Fruit fly (Drosophila melanogaster): ENCODE data around the gene loqs.

Gene loqs

dm6 chr2L:13366109-13366747 is 16.2 kb upstream of the loqs start, which contains the start of the genes Nnp-1 and Grx3:
Gene Nnp-1 (minus strand): TSS chr2L:13366189.
Gene Grx3 (plus strand): TSS chr2L:13366447.
- TF ChIP-seq bab1 (GFP tag; optimal IDR thresholded peaks at IDR 0.05) (peak; percentile 80), Clk (GFP tag; optimal IDR thresholded peaks at IDR 0.05) (no peak), CG11617 (GFP tag; optimal IDR thresholded peaks at IDR 0.05) (peak; percentile 68), Hr96 (GFP tag; optimal IDR thresholded peaks at IDR 0.05) (no peak), toe (GFP tag; optimal IDR thresholded peaks at IDR 0.05) (peak; percentile 54), cic (GFP tag; optimal IDR thresholded peaks at IDR 0.05) (peak; percentile 43), Mnt (GFP tag; optimal IDR thresholded peaks at IDR 0.05) (peak; percentile 98), CG14711 (tag; optimal IDR thresholded peaks at IDR 0.05) (peak; percentile 87), CG5204 (GFP tag; optimal IDR thresholded peaks at IDR 0.05) (peak; percentile 16), CG1620 (GFP tag; optimal IDR thresholded peaks at IDR 0.05) (peak; percentile 48), CG7101 (tag; optimal IDR thresholded peaks at IDR 0.05) (peak; percentile 78), CG33017 (tag; optimal IDR thresholded peaks at IDR 0.05) (peak; percentile 68), CG7045 (GFP tag; optimal IDR thresholded peaks at IDR 0.05) (peak; percentile 72), tj (GFP tag; optimal IDR thresholded peaks at IDR 0.05) (peak; percentile 98), CG12768 (GFP tag; optimal IDR thresholded peaks at IDR 0.05) (peak; percentile 48), kay (GFP tag; ENCODE audit: borderline replicate concordance) (no peak), cnc (optimal IDR thresholded peaks at IDR 0.05) (no peak), pad (GFP tag; optimal IDR thresholded peaks at IDR 0.05) (peak; percentile 54), ovo (GFP tag; optimal IDR thresholded peaks at IDR 0.05) (peak; percentile 45), Crg-1 (GFP tag; optimal IDR thresholded peaks at IDR 0.05) (peak; percentile 40)

- TF ChIP-seq ovo (GFP tag; optimal IDR thresholded peaks at IDR 0.05) (no peak), cic (GFP tag; optimal IDR thresholded peaks at IDR 0.05) (peak; percentile 22), Crg-1 (GFP tag; optimal IDR thresholded peaks at IDR 0.05) (no peak), bab1 (GFP tag; optimal IDR thresholded peaks at IDR 0.05) (peak; percentile 47), CG11617 (GFP tag; optimal IDR thresholded peaks at IDR 0.05) (no peak), Mnt (GFP tag; optimal IDR thresholded peaks at IDR 0.05) (peak; percentile 30), CG7045 (GFP tag; optimal IDR thresholded peaks at IDR 0.05) (no peak), CG7101 (tag; optimal IDR thresholded peaks at IDR 0.05) (peak; percentile 34), CG12768 (GFP tag; optimal IDR thresholded peaks at IDR 0.05) (no peak), Hr96 (GFP tag; optimal IDR thresholded peaks at IDR 0.05) (no peak), CG33017 (tag; optimal IDR thresholded peaks at IDR 0.05) (peak; percentile 26), CG5204 (GFP tag; optimal IDR thresholded peaks at IDR 0.05) (no peak), kay (GFP tag; ENCODE audit: borderline replicate concordance) (no peak), tj (GFP tag; optimal IDR thresholded peaks at IDR 0.05) (no peak), toe (GFP tag; optimal IDR thresholded peaks at IDR 0.05) (no peak), CG14711 (tag; optimal IDR thresholded peaks at IDR 0.05) (no peak), CG1620 (GFP tag; optimal IDR thresholded peaks at IDR 0.05) (no peak), pad (GFP tag; optimal IDR thresholded peaks at IDR 0.05) (no peak), cnc (optimal IDR thresholded peaks at IDR 0.05) (no peak), Clk (GFP tag; optimal IDR thresholded peaks at IDR 0.05) (no peak)
Measured at dm6 chr2L:13367378-13367777, 15.1 kb upstream of the loqs start, which contains the start of gene Tap42. Gene Tap42 (plus strand): TSS chr2L:13367617.

- peak; percentile 75 for TF ChIP-seq Clk (GFP tag; optimal IDR thresholded peaks at IDR 0.05)
- peak; percentile 83 for TF ChIP-seq CG7045 (GFP tag; optimal IDR thresholded peaks at IDR 0.05)
- TF ChIP-seq ovo (GFP tag; optimal IDR thresholded peaks at IDR 0.05), result peak; percentile 75
- peak; percentile 92 for TF ChIP-seq CG33017 (tag; optimal IDR thresholded peaks at IDR 0.05)
- TF ChIP-seq CG7101 (tag; optimal IDR thresholded peaks at IDR 0.05), result peak; percentile 93
- peak; percentile 50 for TF ChIP-seq tj (GFP tag; optimal IDR thresholded peaks at IDR 0.05)
- TF ChIP-seq CG5204 (GFP tag; optimal IDR thresholded peaks at IDR 0.05), result peak; percentile 86
- TF ChIP-seq CG11617 (GFP tag; optimal IDR thresholded peaks at IDR 0.05), result peak; percentile 85
- peak; percentile 78 for TF ChIP-seq cic (GFP tag; optimal IDR thresholded peaks at IDR 0.05)
- TF ChIP-seq cnc (optimal IDR thresholded peaks at IDR 0.05), result no peak
- peak; percentile 96 for TF ChIP-seq Crg-1 (GFP tag; optimal IDR thresholded peaks at IDR 0.05)
- peak; percentile 82 for TF ChIP-seq CG14711 (tag; optimal IDR thresholded peaks at IDR 0.05)
- peak; percentile 80 for TF ChIP-seq toe (GFP tag; optimal IDR thresholded peaks at IDR 0.05)
- TF ChIP-seq bab1 (GFP tag; optimal IDR thresholded peaks at IDR 0.05), result peak; percentile 94
- peak; percentile 93 for TF ChIP-seq CG12768 (GFP tag; optimal IDR thresholded peaks at IDR 0.05)
- TF ChIP-seq kay (GFP tag; ENCODE audit: borderline replicate concordance), result no peak
- peak; percentile 92 for TF ChIP-seq Mnt (GFP tag; optimal IDR thresholded peaks at IDR 0.05)
- peak; percentile 80 for TF ChIP-seq Hr96 (GFP tag; optimal IDR thresholded peaks at IDR 0.05)
- TF ChIP-seq pad (GFP tag; optimal IDR thresholded peaks at IDR 0.05), result peak; percentile 84
- peak; percentile 96 for TF ChIP-seq CG1620 (GFP tag; optimal IDR thresholded peaks at IDR 0.05)
Measured at dm6 chr2L:13368940-13369339, 13.5 kb upstream of the loqs start, which contains the start of gene CG31855. Gene CG31855 (plus strand): TSS chr2L:13369204.

- peak; percentile 51 for TF ChIP-seq CG11617 (GFP tag; optimal IDR thresholded peaks at IDR 0.05)
- TF ChIP-seq cic (GFP tag; optimal IDR thresholded peaks at IDR 0.05), result peak; percentile 36
- peak; percentile 57 for TF ChIP-seq CG5204 (GFP tag; optimal IDR thresholded peaks at IDR 0.05)
- peak; percentile 77 for TF ChIP-seq pad (GFP tag; optimal IDR thresholded peaks at IDR 0.05)
- peak; percentile 62 for TF ChIP-seq ovo (GFP tag; optimal IDR thresholded peaks at IDR 0.05)
- peak; percentile 84 for TF ChIP-seq CG12768 (GFP tag; optimal IDR thresholded peaks at IDR 0.05)
- TF ChIP-seq kay (GFP tag; ENCODE audit: borderline replicate concordance), result no peak
- TF ChIP-seq CG7101 (tag; optimal IDR thresholded peaks at IDR 0.05), result peak; percentile 84
- TF ChIP-seq tj (GFP tag; optimal IDR thresholded peaks at IDR 0.05), result peak; percentile 4
- peak; percentile 41 for TF ChIP-seq CG7045 (GFP tag; optimal IDR thresholded peaks at IDR 0.05)
- peak; percentile 41 for TF ChIP-seq Hr96 (GFP tag; optimal IDR thresholded peaks at IDR 0.05)
- no peak for TF ChIP-seq Clk (GFP tag; optimal IDR thresholded peaks at IDR 0.05)
- peak; percentile 90 for TF ChIP-seq CG1620 (GFP tag; optimal IDR thresholded peaks at IDR 0.05)
- TF ChIP-seq CG33017 (tag; optimal IDR thresholded peaks at IDR 0.05), result peak; percentile 55
- peak; percentile 79 for TF ChIP-seq Mnt (GFP tag; optimal IDR thresholded peaks at IDR 0.05)
- TF ChIP-seq bab1 (GFP tag; optimal IDR thresholded peaks at IDR 0.05), result peak; percentile 81
- peak; percentile 97 for TF ChIP-seq CG14711 (tag; optimal IDR thresholded peaks at IDR 0.05)
- TF ChIP-seq cnc (optimal IDR thresholded peaks at IDR 0.05), result no peak
- peak; percentile 91 for TF ChIP-seq Crg-1 (GFP tag; optimal IDR thresholded peaks at IDR 0.05)
- TF ChIP-seq toe (GFP tag; optimal IDR thresholded peaks at IDR 0.05), result peak; percentile 49
Measured at dm6 chr2L:13370762-13371161, 11.7 kb upstream of the loqs start, which contains the start of gene ND-B22. Gene ND-B22 (minus strand): TSS chr2L:13371110.
